Fruit fly (Drosophila melanogaster) whole organism, embryonic: ENCODE measurements around the gene aln.

Source experiments
- Hr39 ChIP-seq: fragments of >200 bp; optimal IDR thresholded peaks from 2 replicates; lab custom pipeline; 2017
- Hr78 ChIP-seq, 2 experiments: fragments of 200-800 bp in 1 of 2; fragments of >200 bp in 1 of 2; sonication (Bioruptor generic) in 1 of 2; optimal IDR thresholded peaks; 2 replicates each; lab custom pipeline; 2017 to 2019; ENCODE audit warnings: missing biosample characterization in 2 of 2, missing genetic modification characterization in 2 of 2, mild to moderate bottlenecking in 1 of 2, moderate library complexity in 1 of 2
- shn ChIP-seq: fragments of 200-800 bp; sonication (Bioruptor generic); optimal IDR thresholded peaks from 3 replicates; lab custom pipeline; 2016; ENCODE audit warnings: missing biosample characterization, missing genetic modification characterization

DNA sequence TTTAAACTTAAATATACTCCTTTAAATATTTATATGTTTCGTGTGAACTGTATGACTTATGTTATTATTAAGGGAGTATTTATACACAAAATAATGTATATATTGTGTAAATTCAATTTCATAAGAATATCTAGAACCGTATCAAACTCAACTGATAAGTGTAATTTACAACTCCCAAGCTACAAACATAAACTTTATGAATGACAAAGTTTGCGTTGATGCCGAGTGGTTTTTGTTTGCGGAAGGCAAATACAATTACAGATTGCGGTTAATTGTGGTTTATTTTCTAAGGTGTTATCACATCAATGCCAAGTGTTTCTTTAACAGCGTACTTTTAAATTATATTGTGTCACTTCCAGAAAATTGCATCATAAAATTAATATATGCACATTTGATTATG, 33.2 kb upstream of the aln start:
- TF ChIP-seq shn (GFP tag; lab: Kevin White, UChicago), result no peak
- no peak for TF ChIP-seq Hr39 (lab: Kevin White, UChicago)
- no peak for TF ChIP-seq Hr78 (GFP tag; optimal IDR thresholded peaks at IDR 0.05; lab: Kevin White, UChicago)
